Worm (Caenorhabditis elegans): Measurements from ENCODE around the gene T15B7.1.

The T15B7.1 gene

ce11 chrV:6894778-6895177 is 52.2 kb downstream of the T15B7.1 start, which contains the start of gene K11C4.2:
TSS of gene K11C4.2 (plus strand) at chrV:6895078.
- no peak for TF ChIP-seq klf-2 (GFP tag; conservative IDR thresholded peaks at IDR 0.05)
- no peak for TF ChIP-seq T22C8.4 (GFP tag; IDR thresholded peaks at IDR 0.05)
- TF ChIP-seq ztf-23 (GFP tag; IDR thresholded peaks at IDR 0.05) = no peak
- TF ChIP-seq cog-1 (tag; optimal IDR thresholded peaks at IDR 0.05) = no peak
- no peak for TF ChIP-seq ref-1 (GFP tag; conservative IDR thresholded peaks at IDR 0.05)
- no peak for TF ChIP-seq tab-1 (GFP tag; IDR thresholded peaks at IDR 0.05)
- TF ChIP-seq flt-1 (GFP tag; IDR thresholded peaks at IDR 0.05) = no peak
- no peak for TF ChIP-seq ztf-29 (GFP tag; IDR thresholded peaks at IDR 0.05)
- no peak for TF ChIP-seq med-1 (GFP tag; optimal IDR thresholded peaks at IDR 0.05; ENCODE audit: insufficient read depth)

Data from whole organism, midembryonic.